Worm (Caenorhabditis elegans): ENCODE results near the gene sra-7.

Gene sra-7

ce11 chrII:9574406-9574805, 29.9 kb downstream of the sra-7 start:
- no peak for TF ChIP-seq snpc-4 (tag; optimal IDR thresholded peaks at IDR 0.05)
- no peak for TF ChIP-seq ama-1 (optimal IDR thresholded peaks at IDR 0.05)
- no peak for TF ChIP-seq skn-1 (tag; optimal IDR thresholded peaks at IDR 0.05)
- no peak for TF ChIP-seq nhr-12 (tag; optimal IDR thresholded peaks at IDR 0.05)
- TF ChIP-seq unc-130 (tag; optimal IDR thresholded peaks at IDR 0.05) = no peak
- TF ChIP-seq nhr-85 (tag) = no peak
- TF ChIP-seq fkh-8 (tag; optimal IDR thresholded peaks at IDR 0.05) = peak; percentile 22
- TF ChIP-seq nhr-71 (tag; optimal IDR thresholded peaks at IDR 0.05) = no peak
- TF ChIP-seq blmp-1 (tag; optimal IDR thresholded peaks at IDR 0.05) = peak; percentile 10
- peak; percentile 46 for TF ChIP-seq lin-14 (GFP tag; optimal IDR thresholded peaks at IDR 0.05)
- TF ChIP-seq grh-1 (GFP tag; IDR thresholded peaks at IDR 0.05) = 0 out of 2 replicates have a peak, but pooled peaks have one; percentile 28
- TF ChIP-seq snu-23 (GFP tag; optimal IDR thresholded peaks at IDR 0.05) = no peak
- no peak for TF ChIP-seq mep-1 (tag; optimal IDR thresholded peaks at IDR 0.05)
- TF ChIP-seq ztf-4 (tag; optimal IDR thresholded peaks at IDR 0.05) = no peak
- TF ChIP-seq efl-1 (optimal IDR thresholded peaks at IDR 0.05) = no peak
- TF ChIP-seq efl-1 (GFP tag; optimal IDR thresholded peaks at IDR 0.05 in 1 of 2) = peak in 1 of 2 experiments; percentile 65
- TF ChIP-seq fos-1 (tag; optimal IDR thresholded peaks at IDR 0.05) = no peak
- no peak for TF ChIP-seq nhr-76 (tag; optimal IDR thresholded peaks at IDR 0.05)
- no peak for TF ChIP-seq hlh-4 (tag; optimal IDR thresholded peaks at IDR 0.05)

ce11 chrII:9575670-9576069, 31.2 kb downstream of the sra-7 start, which contains the start of gene exc-7:
TSS of gene exc-7 (plus strand) at chrII:9575970.
- TF ChIP-seq lsy-2 (tag; optimal IDR thresholded peaks at IDR 0.05) = no peak
- no peak for TF ChIP-seq tlp-1 (tag; optimal IDR thresholded peaks at IDR 0.05)
- no peak for TF ChIP-seq efl-1 (optimal IDR thresholded peaks at IDR 0.05)
- peak in 1 of 2 experiments; percentile 61 for TF ChIP-seq efl-1 (GFP tag; optimal IDR thresholded peaks at IDR 0.05 in 1 of 2)
- TF ChIP-seq lin-13 (GFP tag; optimal IDR thresholded peaks at IDR 0.05) = no peak

- no peak for TF ChIP-seq nhr-237 (tag; optimal IDR thresholded peaks at IDR 0.05)
- TF ChIP-seq lin-14 (GFP tag; optimal IDR thresholded peaks at IDR 0.05) = peak; percentile 15
- no peak for TF ChIP-seq mab-9 (GFP tag; IDR thresholded peaks at IDR 0.05)
Measured at ce11 chrII:9576707-9577106, 32.2 kb downstream of the sra-7 start.

DNA sequence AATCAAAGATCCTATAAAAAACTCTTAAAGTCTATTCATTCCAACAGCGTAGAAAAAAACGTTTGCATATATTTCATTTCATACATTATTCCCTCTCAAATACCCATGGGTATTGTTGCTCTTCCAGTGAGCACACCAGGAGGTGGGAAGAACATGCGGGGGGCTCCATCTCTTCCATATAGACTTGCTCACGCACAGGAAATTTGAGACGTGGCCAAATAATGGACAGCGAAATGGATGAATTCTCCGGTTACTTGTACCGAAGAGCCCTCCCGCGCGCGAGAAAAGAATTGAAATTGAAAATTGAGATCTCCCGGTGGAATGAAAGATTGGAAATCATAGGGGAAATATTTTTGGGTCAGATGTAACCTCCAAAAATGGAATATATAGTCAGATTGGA, 33.1 kb downstream of the sra-7 start:
- TF ChIP-seq C34B4.2 (tag; optimal IDR thresholded peaks at IDR 0.05) = no peak
- TF ChIP-seq sup-37 (GFP tag; optimal IDR thresholded peaks at IDR 0.05) = no peak
- TF ChIP-seq pqm-1 (tag; optimal IDR thresholded peaks at IDR 0.05) = no peak
- no peak for TF ChIP-seq ztf-4 (tag; optimal IDR thresholded peaks at IDR 0.05)
- TF ChIP-seq pag-3 (tag; optimal IDR thresholded peaks at IDR 0.05; ENCODE audit: borderline replicate concordance, insufficient read depth) = no peak
- no peak for TF ChIP-seq unc-130 (tag; optimal IDR thresholded peaks at IDR 0.05)
- TF ChIP-seq ets-5 (GFP tag; IDR thresholded peaks at IDR 0.05) = no peak
- no peak for TF ChIP-seq nhr-20 (tag; optimal IDR thresholded peaks at IDR 0.05)
- no peak for TF ChIP-seq fos-1 (tag; optimal IDR thresholded peaks at IDR 0.05)
- TF ChIP-seq efl-1 (optimal IDR thresholded peaks at IDR 0.05) = no peak
- TF ChIP-seq efl-1 (GFP tag; optimal IDR thresholded peaks at IDR 0.05 in 1 of 2) = no peak
- no peak for TF ChIP-seq nhr-28 (tag; optimal IDR thresholded peaks at IDR 0.05)

DNA sequence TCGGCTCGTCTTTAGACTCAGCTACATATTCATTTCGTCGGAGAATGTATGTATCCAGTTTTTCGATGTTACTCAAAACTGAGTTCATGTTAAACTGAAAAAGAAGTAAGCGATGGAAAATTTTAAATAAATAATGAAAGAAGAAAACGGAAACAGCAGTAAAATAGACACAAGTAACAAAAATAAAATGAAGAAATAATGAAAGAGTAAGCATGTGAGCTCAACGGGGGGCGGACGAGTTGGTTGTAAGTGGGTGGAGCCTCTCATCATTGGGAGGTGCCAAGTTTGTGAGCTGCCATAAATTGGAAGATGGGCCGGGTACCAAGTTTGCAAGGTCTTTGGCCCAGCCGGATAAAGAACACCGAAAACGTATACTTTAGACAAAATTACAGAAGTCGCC, 39.0 kb downstream of the sra-7 start, which contains the start of gene wee-1.1:
TSS of gene wee-1.1 (minus strand) at position 101 of the 400 bp plus-strand sequence.
- no peak for TF ChIP-seq ceh-82 (tag; optimal IDR thresholded peaks at IDR 0.05)
- TF ChIP-seq C04F5.9 (tag; optimal IDR thresholded peaks at IDR 0.05) = no peak
- TF ChIP-seq nhr-47 (tag; optimal IDR thresholded peaks at IDR 0.05) = no peak
- TF ChIP-seq zag-1 (tag; optimal IDR thresholded peaks at IDR 0.05) = no peak
- TF ChIP-seq nhr-76 (tag; optimal IDR thresholded peaks at IDR 0.05) = no peak
- TF ChIP-seq irx-1 (tag; optimal IDR thresholded peaks at IDR 0.05) = no peak
- no peak for TF ChIP-seq fos-1 (tag; optimal IDR thresholded peaks at IDR 0.05)
- TF ChIP-seq unc-62 (GFP tag; optimal IDR thresholded peaks at IDR 0.05) = no peak
- TF ChIP-seq mef-2 (tag; optimal IDR thresholded peaks at IDR 0.05) = no peak
- TF ChIP-seq grh-1 (GFP tag; IDR thresholded peaks at IDR 0.05) = no peak
- no peak for TF ChIP-seq lin-15B (tag; optimal IDR thresholded peaks at IDR 0.05)
- TF ChIP-seq unc-30 (tag; optimal IDR thresholded peaks at IDR 0.05) = no peak
- no peak for TF ChIP-seq dsc-1 (tag; optimal IDR thresholded peaks at IDR 0.05)
- no peak for TF ChIP-seq C16A3.4 (tag; optimal IDR thresholded peaks at IDR 0.05)
- TF ChIP-seq sox-4 (tag; optimal IDR thresholded peaks at IDR 0.05) = no peak
- no peak for TF ChIP-seq nhr-28 (tag; optimal IDR thresholded peaks at IDR 0.05)
- no peak for TF ChIP-seq nhr-12 (tag; optimal IDR thresholded peaks at IDR 0.05)
- TF ChIP-seq efl-3 (GFP tag; optimal IDR thresholded peaks at IDR 0.05) = no peak
- TF ChIP-seq nhr-90 (tag; optimal IDR thresholded peaks at IDR 0.05; ENCODE audit: poor library complexity) = no peak
- no peak for TF ChIP-seq C34B4.2 (tag; optimal IDR thresholded peaks at IDR 0.05)

Measured in whole organism, L1 larva.